Worm (Caenorhabditis elegans) whole organism, late embryonic: Measurements from ENCODE around the gene doxa-1.

ENCODE experiments used
- K09A11.1 ChIP-seq: sonication (generic microtip); optimal IDR thresholded peaks from 2 replicates; lab custom pipeline; 2017; ENCODE audit warnings: antibody characterized with exemption, mild to moderate bottlenecking, missing genetic modification characterization, missing compliant biosample characterization; ENCODE audit not compliant: insufficient read depth
- ahr-1 ChIP-seq: sonication (generic microtip); optimal IDR thresholded peaks from 2 replicates; lab custom pipeline; 2016; ENCODE audit warnings: missing genetic modification characterization, missing compliant biosample characterization
- ceh-18 ChIP-seq: sonication (generic microtip); optimal IDR thresholded peaks from 2 replicates; lab custom pipeline; 2016; ENCODE audit warnings: missing genetic modification characterization, missing compliant biosample characterization
- ceh-2 ChIP-seq: sonication (generic microtip); optimal IDR thresholded peaks from 2 replicates; lab custom pipeline; 2016; ENCODE audit warnings: missing genotype, missing genetic modification characterization, missing compliant biosample characterization
- ceh-31 ChIP-seq: sonication (generic microtip); optimal IDR thresholded peaks from 2 replicates; lab custom pipeline; 2016; ENCODE audit warnings: missing genetic modification characterization, missing compliant biosample characterization
- ceh-34 ChIP-seq: sonication (generic microtip); optimal IDR thresholded peaks from 2 replicates; lab custom pipeline; 2016; ENCODE audit warnings: mild to moderate bottlenecking, missing genetic modification characterization, missing compliant biosample characterization
- ceh-45 ChIP-seq: fragments of 200-800 bp; sonication (Bioruptor generic); IDR thresholded peaks from 2 replicates; pipeline ENCODE4 v1.3.6; 2022; ENCODE audit warnings: missing genetic modification reagents, missing genetic modification characterization, missing compliant biosample characterization
- ceh-9 ChIP-seq: sonication (generic microtip); optimal IDR thresholded peaks from 2 replicates; lab custom pipeline; 2016; ENCODE audit warnings: mild to moderate bottlenecking, missing genetic modification characterization, inconsistent platforms, missing compliant biosample characterization
- dmd-4 ChIP-seq: sonication (generic microtip); optimal IDR thresholded peaks from 2 replicates; lab custom pipeline; 2016; ENCODE audit warnings: borderline replicate concordance, missing genetic modification characterization, missing compliant biosample characterization
- elt-2 ChIP-seq: sonication (generic microtip); optimal IDR thresholded peaks from 2 replicates; lab custom pipeline; 2016; ENCODE audit warnings: missing genetic modification reagents, missing genetic modification characterization, missing compliant biosample characterization
- eyg-1 ChIP-seq: sonication (generic microtip); optimal IDR thresholded peaks from 2 replicates; lab custom pipeline; 2016; ENCODE audit warnings: missing genotype, missing genetic modification characterization, missing compliant biosample characterization
- fax-1 ChIP-seq: sonication (generic microtip); optimal IDR thresholded peaks from 2 replicates; lab custom pipeline; 2016; ENCODE audit warnings: missing genotype, missing genetic modification characterization, missing compliant biosample characterization
- fkh-10 ChIP-seq: fragments of 150-350 bp; optimal IDR thresholded peaks from 2 replicates; lab custom pipeline; 2014; ENCODE audit warnings: missing biosample characterization, missing genetic modification reagents, missing genetic modification characterization
- fkh-6 ChIP-seq: sonication (generic microtip); optimal IDR thresholded peaks from 2 replicates; lab custom pipeline; 2016; ENCODE audit warnings: missing genetic modification characterization, missing compliant biosample characterization
- hlh-13 ChIP-seq: fragments of 200-800 bp; sonication (Bioruptor generic); optimal IDR thresholded peaks from 2 replicates; lab custom pipeline; 2018; ENCODE audit warnings: mild to moderate bottlenecking, missing genetic modification characterization, missing compliant biosample characterization
- lin-11 ChIP-seq: fragments of 200-800 bp; sonication (Bioruptor generic); optimal IDR thresholded peaks from 2 replicates; lab custom pipeline; 2018; ENCODE audit warnings: mild to moderate bottlenecking, missing genetic modification characterization, missing compliant biosample characterization
- mec-3 ChIP-seq: sonication (generic microtip); optimal IDR thresholded peaks from 2 replicates; lab custom pipeline; 2016; ENCODE audit warnings: borderline replicate concordance, missing genetic modification characterization, missing compliant biosample characterization
- nfya-1 ChIP-seq: sonication (generic microtip); optimal IDR thresholded peaks from 2 replicates; lab custom pipeline; 2017; ENCODE audit warnings: missing genetic modification characterization, mild to moderate bottlenecking, missing compliant biosample characterization, antibody characterized with exemption, moderate library complexity
- npax-4 ChIP-seq: sonication (generic microtip); optimal IDR thresholded peaks from 2 replicates; lab custom pipeline; 2016; ENCODE audit warnings: missing genetic modification characterization, missing compliant biosample characterization
- odd-2 ChIP-seq: sonication (generic microtip); optimal IDR thresholded peaks from 2 replicates; lab custom pipeline; 2017; ENCODE audit warnings: antibody characterized with exemption, mild to moderate bottlenecking, missing genetic modification characterization, missing compliant biosample characterization
- pag-3 ChIP-seq: sonication (generic microtip); optimal IDR thresholded peaks from 2 replicates; lab custom pipeline; 2016; ENCODE audit warnings: missing compliant biosample characterization, missing genetic modification characterization, borderline replicate concordance
- pax-1 ChIP-seq: fragments of 150-350 bp; optimal IDR thresholded peaks from 2 replicates; lab custom pipeline; 2014; ENCODE audit warnings: missing biosample characterization, missing genetic modification characterization
- pha-4 ChIP-seq: fragments of 150-350 bp; optimal IDR thresholded peaks from 2 replicates; lab custom pipeline; 2018; ENCODE audit warnings: missing biosample characterization, missing genetic modification reagents, missing genetic modification characterization
- pqm-1 ChIP-seq: sonication (generic microtip); optimal IDR thresholded peaks from 2 replicates; lab custom pipeline; 2016; ENCODE audit warnings: missing genetic modification characterization, missing compliant biosample characterization
- ref-2 ChIP-seq: sonication (generic microtip); optimal IDR thresholded peaks from 2 replicates; lab custom pipeline; 2016; ENCODE audit warnings: missing genetic modification characterization, missing compliant biosample characterization
- rnt-1 ChIP-seq: sonication (generic microtip); optimal IDR thresholded peaks from 2 replicates; lab custom pipeline; 2016; ENCODE audit warnings: missing genetic modification characterization, missing compliant biosample characterization
- sdc-2 ChIP-seq: sonication (generic microtip); optimal IDR thresholded peaks from 2 replicates; lab custom pipeline; 2016; ENCODE audit warnings: missing genotype, missing genetic modification characterization, missing compliant biosample characterization
- sox-2 ChIP-seq: fragments of 200-800 bp; sonication (Bioruptor generic); IDR thresholded peaks from 2 replicates; pipeline ENCODE4 v1.3.6; 2022; ENCODE audit warnings: missing genetic modification reagents, missing genetic modification characterization, missing compliant biosample characterization
- sox-4 ChIP-seq: sonication (generic microtip); optimal IDR thresholded peaks from 2 replicates; lab custom pipeline; 2017; ENCODE audit warnings: mild to moderate bottlenecking, missing genetic modification characterization, inconsistent platforms, missing compliant biosample characterization
- syd-9 ChIP-seq: sonication (generic microtip); optimal IDR thresholded peaks from 2 replicates; lab custom pipeline; 2016; ENCODE audit warnings: mild to moderate bottlenecking, missing genetic modification characterization, moderate library complexity, missing compliant biosample characterization
- tbx-2 ChIP-seq: sonication (generic microtip); optimal IDR thresholded peaks from 2 replicates; lab custom pipeline; 2016; ENCODE audit warnings: missing genetic modification characterization, missing compliant biosample characterization
- tbx-7 ChIP-seq: sonication (generic microtip); optimal IDR thresholded peaks from 2 replicates; lab custom pipeline; 2016; ENCODE audit warnings: missing genotype, missing genetic modification characterization, missing compliant biosample characterization
- unc-42 ChIP-seq: sonication (generic microtip); optimal IDR thresholded peaks from 2 replicates; lab custom pipeline; 2016; ENCODE audit warnings: missing genotype, missing genetic modification characterization, missing compliant biosample characterization
- unc-55 ChIP-seq: sonication (generic microtip); optimal IDR thresholded peaks from 2 replicates; lab custom pipeline; 2017; ENCODE audit warnings: missing biosample characterization, missing genetic modification reagents, missing genetic modification characterization
- unc-86 ChIP-seq: sonication (generic microtip); optimal IDR thresholded peaks from 2 replicates; lab custom pipeline; 2016; ENCODE audit warnings: missing genetic modification characterization, missing compliant biosample characterization
- zip-5 ChIP-seq: sonication (generic microtip); optimal IDR thresholded peaks from 2 replicates; lab custom pipeline; 2016; ENCODE audit warnings: missing genetic modification characterization, missing compliant biosample characterization

The doxa-1 gene

ce11 chrIII:8621002-8621401 lies 40.1 kb downstream of the doxa-1 start:
- TF ChIP-seq nfya-1 (tag; lab: Kevin White, UChicago) (peak; percentile 18), dmd-4 (no peak)

- TF ChIP-seq sox-4 (no peak), fkh-6 (tag; lab: Kevin White, UChicago) (no peak), ref-2 (no peak), hlh-13 (GFP tag; lab: Kevin White, UChicago) (no peak), odd-2 (tag; lab: Kevin White, UChicago) (no peak), pha-4 (tag; lab: Kevin White, UChicago) (no peak), ceh-2 (tag; lab: Kevin White, UChicago) (no peak), tbx-7 (no peak), unc-55 (GFP tag; lab: Kevin White, UChicago) (no peak), ceh-31 (no peak), elt-2 (tag; lab: Kevin White, UChicago) (no peak), mec-3 (tag; lab: Kevin White, UChicago) (no peak), unc-42 (no peak), syd-9 (tag; lab: Kevin White, UChicago) (no peak), pax-1 (no peak), npax-4 (no peak), fkh-10 (GFP tag; lab: Kevin White, UChicago) (no peak)
These were observed 41.1 kb downstream of the doxa-1 start for ce11 chrIII:8621982-8622381.

ce11 chrIII:8622435-8622834 lies 41.5 kb downstream of the doxa-1 start, which contains the start of gene ceh-16:
Gene ceh-16, plus strand, starts transcription at chrIII:8622735.
- TF ChIP-seq ceh-34 (tag; lab: Kevin White, UChicago) (no peak), unc-55 (GFP tag; lab: Kevin White, UChicago) (no peak), odd-2 (tag; lab: Kevin White, UChicago) (no peak), pag-3 (tag; lab: Kevin White, UChicago) (no peak), sdc-2 (tag; lab: Kevin White, UChicago) (no peak), fax-1 (tag; lab: Kevin White, UChicago) (no peak), ceh-9 (tag; lab: Kevin White, UChicago) (no peak), ceh-45 (no peak), zip-5 (no peak), rnt-1 (tag; lab: Kevin White, UChicago) (no peak), unc-86 (no peak), lin-11 (tag; lab: Kevin White, UChicago) (no peak), fkh-10 (GFP tag; lab: Kevin White, UChicago) (no peak), eyg-1 (tag; lab: Kevin White, UChicago) (no peak), mec-3 (tag; lab: Kevin White, UChicago) (no peak)

- no peak for TF ChIP-seq ceh-18 (tag; lab: Kevin White, UChicago)
- TF ChIP-seq tbx-2 (tag; lab: Kevin White, UChicago) = no peak
- TF ChIP-seq ahr-1 (tag; lab: Kevin White, UChicago) = no peak
- no peak for TF ChIP-seq K09A11.1 (tag; lab: Kevin White, UChicago)
- no peak for TF ChIP-seq pqm-1 (tag; lab: Kevin White, UChicago)
- no peak for TF ChIP-seq sox-2 (GFP tag; lab: Robert Waterston, UW)
- TF ChIP-seq syd-9 (tag; lab: Kevin White, UChicago) = no peak
These were observed 44.2 kb downstream of the doxa-1 start for ce11 chrIII:8625125-8625524.
